Worm (Caenorhabditis elegans): Measurements from ENCODE around the gene C09F12.3.

Gene C09F12.3

ce11 chrX:11067256-11067655, 24.6 kb upstream of the C09F12.3 start:
- TF ChIP-seq klf-2 (GFP tag; conservative IDR thresholded peaks at IDR 0.05) (no peak), ztf-23 (GFP tag; IDR thresholded peaks at IDR 0.05) (no peak), flt-1 (GFP tag; IDR thresholded peaks at IDR 0.05) (no peak), med-1 (GFP tag; optimal IDR thresholded peaks at IDR 0.05; ENCODE audit: insufficient read depth) (no peak), ref-1 (GFP tag; conservative IDR thresholded peaks at IDR 0.05) (no peak), ztf-29 (GFP tag; IDR thresholded peaks at IDR 0.05) (no peak), cog-1 (tag; optimal IDR thresholded peaks at IDR 0.05) (no peak), tab-1 (GFP tag; IDR thresholded peaks at IDR 0.05) (no peak), T22C8.4 (GFP tag; IDR thresholded peaks at IDR 0.05) (no peak)

- TF ChIP-seq ztf-23 (GFP tag; IDR thresholded peaks at IDR 0.05) = no peak
- no peak for TF ChIP-seq cog-1 (tag; optimal IDR thresholded peaks at IDR 0.05)
- TF ChIP-seq T22C8.4 (GFP tag; IDR thresholded peaks at IDR 0.05) = no peak
- no peak for TF ChIP-seq klf-2 (GFP tag; conservative IDR thresholded peaks at IDR 0.05)
- no peak for TF ChIP-seq flt-1 (GFP tag; IDR thresholded peaks at IDR 0.05)
- no peak for TF ChIP-seq tab-1 (GFP tag; IDR thresholded peaks at IDR 0.05)
- no peak for TF ChIP-seq ref-1 (GFP tag; conservative IDR thresholded peaks at IDR 0.05)
- no peak for TF ChIP-seq med-1 (GFP tag; optimal IDR thresholded peaks at IDR 0.05; ENCODE audit: insufficient read depth)
- TF ChIP-seq ztf-29 (GFP tag; IDR thresholded peaks at IDR 0.05) = no peak
Measured at ce11 chrX:11064799-11065198, 22.1 kb upstream of the C09F12.3 start, which contains the start of gene lpr-4. TSS of gene lpr-4 (plus strand) at chrX:11065126.

- TF ChIP-seq ztf-29 (GFP tag; IDR thresholded peaks at IDR 0.05) = no peak
- TF ChIP-seq flt-1 (GFP tag; IDR thresholded peaks at IDR 0.05) = no peak
- no peak for TF ChIP-seq ref-1 (GFP tag; conservative IDR thresholded peaks at IDR 0.05)
- no peak for TF ChIP-seq tab-1 (GFP tag; IDR thresholded peaks at IDR 0.05)
- no peak for TF ChIP-seq cog-1 (tag; optimal IDR thresholded peaks at IDR 0.05)
- no peak for TF ChIP-seq ztf-23 (GFP tag; IDR thresholded peaks at IDR 0.05)
- no peak for TF ChIP-seq med-1 (GFP tag; optimal IDR thresholded peaks at IDR 0.05; ENCODE audit: insufficient read depth)
- no peak for TF ChIP-seq T22C8.4 (GFP tag; IDR thresholded peaks at IDR 0.05)
- TF ChIP-seq klf-2 (GFP tag; conservative IDR thresholded peaks at IDR 0.05) = no peak
Measured at ce11 chrX:11061904-11062303, 19.2 kb upstream of the C09F12.3 start, which contains the start of gene lpr-5. TSS of gene lpr-5 (plus strand) at chrX:11062123.

- no peak for TF ChIP-seq tab-1 (GFP tag; IDR thresholded peaks at IDR 0.05)
- TF ChIP-seq cog-1 (tag; optimal IDR thresholded peaks at IDR 0.05) = no peak
- TF ChIP-seq ztf-29 (GFP tag; IDR thresholded peaks at IDR 0.05) = no peak
- TF ChIP-seq T22C8.4 (GFP tag; IDR thresholded peaks at IDR 0.05) = no peak
- no peak for TF ChIP-seq flt-1 (GFP tag; IDR thresholded peaks at IDR 0.05)
- TF ChIP-seq ztf-23 (GFP tag; IDR thresholded peaks at IDR 0.05) = no peak
- TF ChIP-seq klf-2 (GFP tag; conservative IDR thresholded peaks at IDR 0.05) = no peak
- no peak for TF ChIP-seq ref-1 (GFP tag; conservative IDR thresholded peaks at IDR 0.05)
- no peak for TF ChIP-seq med-1 (GFP tag; optimal IDR thresholded peaks at IDR 0.05; ENCODE audit: insufficient read depth)
Measured at ce11 chrX:11060940-11061339, 18.3 kb upstream of the C09F12.3 start.

- no peak for TF ChIP-seq T22C8.4 (GFP tag; IDR thresholded peaks at IDR 0.05)
Measured at ce11 chrX:11059744-11060143, 17.1 kb upstream of the C09F12.3 start, which contains the start of gene lpr-6. TSS of gene lpr-6 (plus strand) at chrX:11059994.

- TF ChIP-seq ztf-29 (GFP tag; IDR thresholded peaks at IDR 0.05) (no peak), tab-1 (GFP tag; IDR thresholded peaks at IDR 0.05) (no peak), ztf-23 (GFP tag; IDR thresholded peaks at IDR 0.05) (no peak), ref-1 (GFP tag; conservative IDR thresholded peaks at IDR 0.05) (no peak), T22C8.4 (GFP tag; IDR thresholded peaks at IDR 0.05) (no peak), med-1 (GFP tag; optimal IDR thresholded peaks at IDR 0.05; ENCODE audit: insufficient read depth) (no peak), flt-1 (GFP tag; IDR thresholded peaks at IDR 0.05) (no peak), cog-1 (tag; optimal IDR thresholded peaks at IDR 0.05) (no peak), klf-2 (GFP tag; conservative IDR thresholded peaks at IDR 0.05) (no peak)
Measured at ce11 chrX:11057028-11057427, 14.4 kb upstream of the C09F12.3 start, which contains the start of gene lpr-3. TSS of gene lpr-3 (plus strand) at chrX:11057401.

ce11 chrX:11053615-11054014, 10.9 kb upstream of the C09F12.3 start, which contains the start of gene C09F12.2:
TSS of gene C09F12.2 (plus strand) at chrX:11053915.
- TF ChIP-seq ref-1 (GFP tag; conservative IDR thresholded peaks at IDR 0.05) (no peak), ztf-23 (GFP tag; IDR thresholded peaks at IDR 0.05) (no peak), cog-1 (tag; optimal IDR thresholded peaks at IDR 0.05) (no peak), T22C8.4 (GFP tag; IDR thresholded peaks at IDR 0.05) (no peak), ztf-29 (GFP tag; IDR thresholded peaks at IDR 0.05) (no peak), klf-2 (GFP tag; conservative IDR thresholded peaks at IDR 0.05) (no peak), flt-1 (GFP tag; IDR thresholded peaks at IDR 0.05) (no peak), med-1 (GFP tag; optimal IDR thresholded peaks at IDR 0.05; ENCODE audit: insufficient read depth) (no peak), tab-1 (GFP tag; IDR thresholded peaks at IDR 0.05) (no peak)

- no peak for TF ChIP-seq tab-1 (GFP tag; IDR thresholded peaks at IDR 0.05)
- TF ChIP-seq klf-2 (GFP tag; conservative IDR thresholded peaks at IDR 0.05) = no peak
- no peak for TF ChIP-seq ztf-23 (GFP tag; IDR thresholded peaks at IDR 0.05)
- no peak for TF ChIP-seq ztf-29 (GFP tag; IDR thresholded peaks at IDR 0.05)
- TF ChIP-seq flt-1 (GFP tag; IDR thresholded peaks at IDR 0.05) = no peak
- no peak for TF ChIP-seq cog-1 (tag; optimal IDR thresholded peaks at IDR 0.05)
- no peak for TF ChIP-seq med-1 (GFP tag; optimal IDR thresholded peaks at IDR 0.05; ENCODE audit: insufficient read depth)
- no peak for TF ChIP-seq T22C8.4 (GFP tag; IDR thresholded peaks at IDR 0.05)
- TF ChIP-seq ref-1 (GFP tag; conservative IDR thresholded peaks at IDR 0.05) = no peak
Measured at ce11 chrX:11050335-11050734, 7.7 kb upstream of the C09F12.3 start.

- TF ChIP-seq flt-1 (GFP tag; IDR thresholded peaks at IDR 0.05) (no peak), T22C8.4 (GFP tag; IDR thresholded peaks at IDR 0.05) (no peak)
Measured at ce11 chrX:11047183-11047582, 4.5 kb upstream of the C09F12.3 start, which contains the start of gene clc-1. TSS of gene clc-1 (plus strand) at chrX:11047446.

- TF ChIP-seq ztf-23 (GFP tag; IDR thresholded peaks at IDR 0.05) = no peak
- TF ChIP-seq med-1 (GFP tag; optimal IDR thresholded peaks at IDR 0.05; ENCODE audit: insufficient read depth) = no peak
- TF ChIP-seq cog-1 (tag; optimal IDR thresholded peaks at IDR 0.05) = no peak
- no peak for TF ChIP-seq tab-1 (GFP tag; IDR thresholded peaks at IDR 0.05)
- no peak for TF ChIP-seq T22C8.4 (GFP tag; IDR thresholded peaks at IDR 0.05)
- no peak for TF ChIP-seq ref-1 (GFP tag; conservative IDR thresholded peaks at IDR 0.05)
- no peak for TF ChIP-seq klf-2 (GFP tag; conservative IDR thresholded peaks at IDR 0.05)
- no peak for TF ChIP-seq flt-1 (GFP tag; IDR thresholded peaks at IDR 0.05)
- no peak for TF ChIP-seq ztf-29 (GFP tag; IDR thresholded peaks at IDR 0.05)
Measured at ce11 chrX:11038221-11038620, 4.5 kb downstream of the C09F12.3 start.

All from whole organism, midembryonic.